Worm (Caenorhabditis elegans) whole organism, young adult: ENCODE results near the gene snai-1.

Experiments
- dox-1 ChIP-seq: fragments of 200-800 bp; sonication (Bioruptor generic); IDR thresholded peaks from 2 replicates; pipeline ENCODE4 v1.3.6; 2022; ENCODE audit warnings: missing genetic modification reagents, missing genetic modification characterization, missing compliant biosample characterization
- dpff-1 ChIP-seq: sonication (generic microtip); optimal IDR thresholded peaks from 2 replicates; lab custom pipeline; 2017; ENCODE audit warnings: mild to moderate bottlenecking, missing genetic modification characterization, missing compliant biosample characterization
- gei-17 ChIP-seq: fragments of 200-800 bp; sonication (Bioruptor generic); optimal IDR thresholded peaks from 2 replicates; lab custom pipeline; 2018; ENCODE audit warnings: mild to moderate bottlenecking, missing genetic modification characterization, missing compliant biosample characterization
- lin-35 ChIP-seq, 3 experiments: fragments of 150-350 bp in 2 of 3; sonication (generic microtip) in 1 of 3; optimal IDR thresholded peaks; 2 replicates each; lab custom pipeline; 2014 to 2018; ENCODE audit warnings: missing biosample characterization in 3 of 3, missing genetic modification characterization in 3 of 3, missing genetic modification reagents in 3 of 3
- nfya-1 ChIP-seq: sonication (generic microtip); optimal IDR thresholded peaks from 2 replicates; lab custom pipeline; 2017; ENCODE audit warnings: antibody characterized with exemption, missing compliant biosample characterization, missing genetic modification characterization, borderline replicate concordance; ENCODE audit not compliant: insufficient read depth
- nhr-80 ChIP-seq: sonication (generic microtip); optimal IDR thresholded peaks from 2 replicates; lab custom pipeline; 2016; ENCODE audit warnings: missing genetic modification characterization, missing compliant biosample characterization
- sea-2 ChIP-seq: fragments of 200-800 bp; sonication (Bioruptor generic); IDR thresholded peaks from 2 replicates; pipeline ENCODE4 v1.3.6; 2022; ENCODE audit warnings: missing genetic modification characterization, missing compliant biosample characterization
- snpc-4 ChIP-seq, 5 experiments: fragments of 150-350 bp in 1 of 5; sonication (generic microtip) in 4 of 5; optimal IDR thresholded peaks; 2 replicates each; lab custom pipeline; 2014 to 2018; ENCODE audit warnings: missing genetic modification characterization in 5 of 5, missing biosample characterization in 3 of 5, antibody characterized with exemption in 2 of 5, mild to moderate bottlenecking in 2 of 5, missing compliant biosample characterization in 2 of 5, missing genotype in 2 of 5, moderate library complexity in 2 of 5, missing genetic modification reagents in 1 of 5
- ztf-22 ChIP-seq: fragments of 200-800 bp; sonication (Bioruptor generic); optimal IDR thresholded peaks from 2 replicates; lab custom pipeline; 2018; ENCODE audit warnings: mild to moderate bottlenecking, missing genetic modification characterization, moderate library complexity, missing compliant biosample characterization

ce11 chrIV:291356-291755, 22.2 kb downstream of the snai-1 start, which contains the start of gene T21D12.7:
- TF ChIP-seq dox-1 (GFP tag; lab: Robert Waterston, UW): no peak
- TF ChIP-seq lin-35 (GFP tag; optimal IDR thresholded peaks at IDR 0.05; lab: Kevin White, UChicago): peak in 1 of 3 experiments; percentile 36
- no peak for TF ChIP-seq nfya-1 (tag; lab: Kevin White, UChicago)
- TF ChIP-seq snpc-4 (GFP tag; optimal IDR thresholded peaks at IDR 0.05; lab: Kevin White, UChicago): no peak
- TF ChIP-seq snpc-4 (tag; optimal IDR thresholded peaks at IDR 0.05; lab: Kevin White, UChicago): no peak
- no peak for TF ChIP-seq sea-2
- TF ChIP-seq nhr-80 (tag; lab: Kevin White, UChicago): no peak
- TF ChIP-seq ztf-22: no peak
- no peak for TF ChIP-seq dpff-1
- no peak for TF ChIP-seq gei-17 (GFP tag; lab: Kevin White, UChicago)
